Worm (Caenorhabditis elegans): ENCODE data around the gene rig-4.

DNA sequence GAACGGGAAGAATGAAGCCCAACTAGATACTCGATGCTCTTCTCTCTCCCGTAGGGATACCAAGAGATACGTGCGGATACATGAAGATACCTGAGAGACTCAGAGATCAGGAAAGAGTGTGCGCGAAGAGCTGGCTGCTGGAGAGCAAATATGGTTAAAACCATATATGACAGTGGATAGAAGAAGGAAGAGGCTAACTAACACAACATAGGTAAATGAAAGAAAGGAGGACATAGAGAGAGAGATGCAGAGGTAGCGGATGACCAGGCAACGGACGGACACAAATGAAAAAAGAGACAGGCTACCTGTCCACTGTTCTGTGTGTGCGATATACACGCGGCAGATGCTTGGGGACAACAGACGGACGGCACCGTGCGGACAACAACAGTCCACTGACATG is 4.2 kb upstream of the rig-4 start:
- TF ChIP-seq W03F9.2 (tag; optimal IDR thresholded peaks at IDR 0.05) (no peak), him-1 (tag; optimal IDR thresholded peaks at IDR 0.05) (no peak)
